Fruit fly (Drosophila melanogaster): Measurements from ENCODE around the gene CG13877.

CG13877 gene

DNA sequence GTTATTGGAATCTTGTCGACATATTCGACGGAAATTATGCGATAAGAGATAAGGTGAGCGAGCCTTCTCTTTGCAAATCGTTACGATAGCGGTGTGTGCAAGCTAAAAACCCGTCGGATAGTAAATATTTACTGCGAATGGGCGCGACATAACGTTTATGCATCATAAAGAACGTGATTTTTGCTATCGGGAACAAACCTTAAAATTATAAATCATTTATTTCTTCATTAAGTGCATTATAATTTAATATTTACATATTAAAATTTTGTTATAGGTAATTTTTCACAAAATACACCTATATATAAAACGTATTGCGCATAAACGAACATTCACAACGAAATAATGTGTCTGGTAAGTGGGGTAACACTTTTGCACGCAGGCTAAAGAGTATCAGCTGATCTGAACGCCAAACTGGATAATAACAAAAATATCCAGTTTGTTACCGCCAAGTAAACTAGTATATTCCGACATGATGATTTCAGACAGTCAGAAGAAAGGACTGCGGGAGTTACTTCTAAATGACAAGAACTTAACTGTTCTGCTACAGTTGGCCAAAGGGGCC, 12.1 kb upstream of the CG13877 start, which contains the start of the genes Gk1 and CG13876 (continued):
- no peak for TF ChIP-seq Atf3 (GFP tag; optimal IDR thresholded peaks at IDR 0.05)
- peak; percentile 86 for TF ChIP-seq kay (GFP tag; optimal IDR thresholded peaks at IDR 0.05)
- peak; percentile 25 for TF ChIP-seq CTCF (GFP tag; optimal IDR thresholded peaks at IDR 0.05)
- TF ChIP-seq HmgZ (tag; optimal IDR thresholded peaks at IDR 0.05) = peak; percentile 98
- TF ChIP-seq CG8478 (optimal IDR thresholded peaks at IDR 0.05) = no peak
- no peak for TF ChIP-seq Antp (GFP tag; optimal IDR thresholded peaks at IDR 0.05)
- TF ChIP-seq CG14667 (GFP tag; IDR thresholded peaks at IDR 0.05) = peak; percentile 84
- peak; percentile 88 for TF ChIP-seq ATbp (GFP tag; optimal IDR thresholded peaks at IDR 0.05)
- TF ChIP-seq CG10431 (GFP tag; optimal IDR thresholded peaks at IDR 0.05) = peak; percentile 86
- peak; percentile 98 for TF ChIP-seq CG12659 (GFP tag; optimal IDR thresholded peaks at IDR 0.05)
- TF ChIP-seq row (GFP tag; IDR thresholded peaks at IDR 0.05) = peak; percentile 96
- peak; percentile 48 for TF ChIP-seq Bdp1 (GFP tag; optimal IDR thresholded peaks at IDR 0.05)
- no peak for TF ChIP-seq Dll (GFP tag; IDR thresholded peaks at IDR 0.05; ENCODE audit: partially characterized antibody)
- TF ChIP-seq CG16863 (GFP tag; optimal IDR thresholded peaks at IDR 0.05) = peak; percentile 21
- peak; percentile 96 for TF ChIP-seq dmrt99B (tag; optimal IDR thresholded peaks at IDR 0.05)
- TF ChIP-seq CG4707 (GFP tag; optimal IDR thresholded peaks at IDR 0.05) = peak; percentile 76
- TF ChIP-seq Sry-δ (GFP tag; optimal IDR thresholded peaks at IDR 0.05) = no peak
- no peak for TF ChIP-seq usp (GFP tag; optimal IDR thresholded peaks at IDR 0.05)
- peak; percentile 93 for TF ChIP-seq CG10366 (GFP tag; IDR thresholded peaks at IDR 0.05)
- TF ChIP-seq slbo (GFP tag; IDR thresholded peaks at IDR 0.05) = peak; percentile 95
- TF ChIP-seq Ada2b (GFP tag; IDR thresholded peaks at IDR 0.05) = peak; percentile 94
- TF ChIP-seq fd96Cb (tag; optimal IDR thresholded peaks at IDR 0.05) = peak; percentile 92
- TF ChIP-seq CG3995 (GFP tag; optimal IDR thresholded peaks at IDR 0.05) = peak; percentile 79
- TF ChIP-seq CG4282 (GFP tag; optimal IDR thresholded peaks at IDR 0.05) = no peak
- TF ChIP-seq tna (GFP tag; IDR thresholded peaks at IDR 0.05; ENCODE audit: partially characterized antibody) = no peak
- TF ChIP-seq gt (GFP tag; IDR thresholded peaks at IDR 0.05) = peak; percentile 71
- peak; percentile 67 for TF ChIP-seq pros (GFP tag; optimal IDR thresholded peaks at IDR 0.05)
- TF ChIP-seq onecut (GFP tag; IDR thresholded peaks at IDR 0.05) = peak; percentile 90
- peak; percentile 80 for TF ChIP-seq croc (GFP tag; conservative IDR thresholded peaks at IDR 0.05)
- no peak for TF ChIP-seq ab (GFP tag; optimal IDR thresholded peaks at IDR 0.05)
- peak; percentile 47 for TF ChIP-seq mam (GFP tag; optimal IDR thresholded peaks at IDR 0.05)
- TF ChIP-seq CG14710 (tag; optimal IDR thresholded peaks at IDR 0.05) = peak; percentile 100
- TF ChIP-seq CG17612 (GFP tag; IDR thresholded peaks at IDR 0.05) = peak; percentile 87
- TF ChIP-seq gsb-n (tag; optimal IDR thresholded peaks at IDR 0.05) = peak; percentile 96
- peak; percentile 70 for TF ChIP-seq CG7745 (tag; optimal IDR thresholded peaks at IDR 0.05)
- TF ChIP-seq Gsc (GFP tag; IDR thresholded peaks at IDR 0.05) = no peak
- TF ChIP-seq CG3281 (GFP tag; optimal IDR thresholded peaks at IDR 0.05) = peak; percentile 96
- peak; percentile 76 to 96 for TF ChIP-seq bsh (GFP tag; optimal IDR thresholded peaks at IDR 0.05)
- no peak for TF ChIP-seq p53 (GFP tag; optimal IDR thresholded peaks at IDR 0.05)
- peak; percentile 95 for TF ChIP-seq D19A (tag; optimal IDR thresholded peaks at IDR 0.05)
- TF ChIP-seq so (GFP tag; IDR thresholded peaks at IDR 0.05) = peak; percentile 95
- peak; percentile 6 for TF ChIP-seq CG10565 (GFP tag; optimal IDR thresholded peaks at IDR 0.05)
- TF ChIP-seq jigr1 (GFP tag; IDR thresholded peaks at IDR 0.05) = peak; percentile 64; the same call in 2 of the 3 replicates
- TF ChIP-seq sob (GFP tag; IDR thresholded peaks at IDR 0.05) = peak; percentile 95
- no peak for TF ChIP-seq abd-A (tag; optimal IDR thresholded peaks at IDR 0.05)
- TF ChIP-seq al (GFP tag; IDR thresholded peaks at IDR 0.05) = peak; percentile 89
- peak; percentile 95 for TF ChIP-seq nerfin-1 (tag; optimal IDR thresholded peaks at IDR 0.05)
- peak; percentile 95 for TF ChIP-seq CG14050 (GFP tag; IDR thresholded peaks at IDR 0.05)
- peak; percentile 85 for TF ChIP-seq CG2875 (GFP tag; optimal IDR thresholded peaks at IDR 0.05)
- peak; percentile 94 for TF ChIP-seq CG3847 (GFP tag; IDR thresholded peaks at IDR 0.05)
- peak; percentile 87 for TF ChIP-seq az2 (GFP tag; optimal IDR thresholded peaks at IDR 0.05)
- TF ChIP-seq Hsf (GFP tag; optimal IDR thresholded peaks at IDR 0.05) = peak; percentile 67
